Worm (Caenorhabditis elegans) whole organism, early embryonic: ENCODE measurements around the gene dmsr-12.

Experiments
- B0310.2 ChIP-seq: sonication (generic microtip); optimal IDR thresholded peaks from 2 replicates; lab custom pipeline; 2016; ENCODE audit warnings: mild to moderate bottlenecking, missing genetic modification characterization, missing compliant biosample characterization
- F13C5.2 ChIP-seq: sonication (generic microtip); optimal IDR thresholded peaks from 2 replicates; lab custom pipeline; 2017; ENCODE audit warnings: mild to moderate bottlenecking, missing genetic modification characterization, inconsistent platforms, missing compliant biosample characterization
- aly-1 ChIP-seq: sonication (generic microtip); optimal IDR thresholded peaks from 2 replicates; lab custom pipeline; 2016; ENCODE audit warnings: missing genetic modification characterization, missing compliant biosample characterization
- ama-1 ChIP-seq: fragments of 150-350 bp; optimal IDR thresholded peaks from 2 replicates; lab custom pipeline; 2014
- ceh-13 ChIP-seq: fragments of 200-800 bp; sonication (Bioruptor generic); optimal IDR thresholded peaks from 2 replicates; lab custom pipeline; 2018; ENCODE audit warnings: mild to moderate bottlenecking, missing genetic modification characterization, missing compliant biosample characterization
- ceh-36 ChIP-seq: sonication (generic microtip); optimal IDR thresholded peaks from 2 replicates; lab custom pipeline; 2016; ENCODE audit warnings: missing genetic modification characterization, inconsistent platforms, missing compliant biosample characterization
- ets-7 ChIP-seq: sonication (generic microtip); optimal IDR thresholded peaks from 2 replicates; lab custom pipeline; 2016; ENCODE audit warnings: missing genotype, missing genetic modification characterization, missing compliant biosample characterization
- flt-1 ChIP-seq: fragments of 200-800 bp; sonication (Bioruptor generic); IDR thresholded peaks from 2 replicates; pipeline ENCODE4 v1.3.6; 2022; ENCODE audit warnings: missing genetic modification characterization, missing compliant biosample characterization
- hmbx-1 ChIP-seq: sonication (generic microtip); optimal IDR thresholded peaks from 2 replicates; lab custom pipeline; 2016; ENCODE audit warnings: mild to moderate bottlenecking, missing genetic modification characterization, missing compliant biosample characterization
- hmg-4 ChIP-seq: fragments of 200-800 bp; sonication (Bioruptor generic); optimal IDR thresholded peaks from 2 replicates; lab custom pipeline; 2018; ENCODE audit warnings: mild to moderate bottlenecking, missing genetic modification characterization, missing compliant biosample characterization
- hnd-1 ChIP-seq: sonication (generic microtip); optimal IDR thresholded peaks from 2 replicates; lab custom pipeline; 2016; ENCODE audit warnings: missing genetic modification characterization, missing compliant biosample characterization
- pes-1 ChIP-seq: fragments of 200-800 bp; sonication (Bioruptor generic); IDR thresholded peaks from 2 replicates; pipeline ENCODE4 v1.3.6; 2022; ENCODE audit warnings: missing genetic modification reagents, missing genetic modification characterization, missing compliant biosample characterization
- scrt-1 ChIP-seq: fragments of 200-800 bp; sonication (Bioruptor generic); IDR thresholded peaks from 2 replicates; pipeline ENCODE4 v1.3.6; 2022; ENCODE audit warnings: missing genetic modification characterization, missing compliant biosample characterization
- sea-1 ChIP-seq: fragments of 200-800 bp; sonication (Bioruptor generic); conservative IDR thresholded peaks from 2 replicates; pipeline ENCODE4 v1.3.6; 2022; ENCODE audit warnings: missing genetic modification characterization, missing compliant biosample characterization
- tbx-11 ChIP-seq: fragments of 200-800 bp; sonication (Bioruptor generic); IDR thresholded peaks from 2 replicates; pipeline ENCODE4 v1.3.6; 2022; ENCODE audit warnings: missing genetic modification characterization, missing compliant biosample characterization
- tbx-37 ChIP-seq: fragments of 200-800 bp; sonication (Bioruptor generic); conservative IDR thresholded peaks from 2 replicates; pipeline ENCODE4 v1.3.6; 2022; ENCODE audit warnings: missing genetic modification reagents, missing genetic modification characterization, missing compliant biosample characterization
- tra-4 ChIP-seq: sonication (generic microtip); optimal IDR thresholded peaks from 2 replicates; lab custom pipeline; 2017; ENCODE audit warnings: missing genetic modification characterization, missing compliant biosample characterization

dmsr-12 gene

DNA sequence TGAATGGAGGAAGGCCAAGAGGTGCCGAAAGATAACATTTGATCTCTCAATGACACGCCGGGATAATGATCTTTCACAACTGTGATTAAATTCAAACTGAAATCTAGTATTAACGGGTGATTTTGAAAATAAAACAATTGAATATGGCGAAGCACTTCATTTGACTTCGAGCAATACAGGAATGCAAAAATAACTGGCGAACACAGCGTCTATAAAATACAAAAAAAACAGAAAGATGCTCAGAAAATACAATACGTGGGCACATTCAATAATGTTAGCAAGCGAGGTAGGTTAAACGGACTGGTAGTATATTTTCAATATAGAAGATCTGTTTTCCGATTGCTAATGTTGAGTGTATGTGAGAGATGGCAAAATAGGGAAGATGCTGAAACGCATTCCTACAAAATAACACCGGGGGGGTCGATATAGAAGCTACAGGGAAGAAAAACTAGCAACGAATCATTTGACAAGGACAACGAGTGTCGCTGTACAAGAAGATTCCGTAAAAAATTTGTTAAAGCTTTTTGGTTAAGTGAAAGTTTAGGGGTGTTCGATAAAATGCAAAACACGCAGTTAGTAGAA, 23.1 kb downstream of the dmsr-12 start:
- TF ChIP-seq B0310.2: no peak
- TF ChIP-seq F13C5.2 (tag; lab: Kevin White, UChicago): no peak
- TF ChIP-seq aly-1 (tag; lab: Kevin White, UChicago): no peak
- no peak for TF ChIP-seq hmg-4 (GFP tag; lab: Kevin White, UChicago)
- TF ChIP-seq scrt-1: no peak
- no peak for TF ChIP-seq hmbx-1 (tag; lab: Kevin White, UChicago)
- TF ChIP-seq flt-1: no peak
- TF ChIP-seq sea-1 (GFP tag; lab: Robert Waterston, UW): no peak

DNA sequence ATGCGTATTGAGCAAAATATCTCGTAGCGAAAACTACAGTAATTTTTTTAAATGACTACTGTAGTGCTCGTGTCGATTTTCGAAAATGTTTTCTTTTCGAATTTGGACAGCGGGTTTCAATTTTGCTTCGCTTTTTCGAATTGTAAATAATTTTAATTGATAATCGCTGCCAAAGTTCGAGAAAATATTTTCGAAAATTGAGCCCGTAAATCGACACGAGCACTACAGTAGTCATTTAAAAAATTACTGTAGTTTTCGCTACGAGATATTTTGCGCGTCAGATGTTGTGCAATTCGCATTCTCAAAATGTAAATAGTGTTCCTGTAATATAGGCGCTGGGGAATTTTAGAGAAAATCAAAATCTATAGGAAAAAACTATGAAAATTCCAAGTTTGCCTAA, 24.0 kb downstream of the dmsr-12 start:
- TF ChIP-seq ceh-13: no peak
- TF ChIP-seq ama-1 (lab: Kevin White, UChicago): no peak
- no peak for TF ChIP-seq ceh-36 (tag; lab: Kevin White, UChicago)
- TF ChIP-seq B0310.2: no peak
- TF ChIP-seq hnd-1 (tag; lab: Kevin White, UChicago): no peak
- TF ChIP-seq sea-1 (GFP tag; lab: Robert Waterston, UW): no peak
- TF ChIP-seq hmg-4 (GFP tag; lab: Kevin White, UChicago): no peak

DNA sequence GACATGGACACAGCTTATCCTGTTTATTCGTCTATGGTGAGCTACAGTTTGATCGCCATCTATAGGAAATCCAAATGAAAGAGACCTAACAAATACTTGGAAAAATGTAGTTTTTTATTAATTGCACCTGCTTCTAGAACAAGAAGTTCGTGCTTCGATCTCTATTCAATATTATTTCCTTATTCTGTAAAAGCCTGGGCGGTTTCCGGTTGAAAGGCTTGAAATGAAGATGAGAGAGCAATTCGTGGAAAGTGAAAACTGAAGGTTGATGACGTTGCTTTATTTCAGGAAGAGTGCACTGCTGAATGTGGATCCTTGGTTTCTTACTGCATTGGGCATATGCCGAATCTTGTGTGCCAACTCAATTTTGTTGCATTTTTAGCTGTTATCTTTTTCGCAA, 25.6 kb downstream of the dmsr-12 start:
- TF ChIP-seq flt-1: no peak
- TF ChIP-seq aly-1 (tag; lab: Kevin White, UChicago): no peak
- no peak for TF ChIP-seq tbx-11
- no peak for TF ChIP-seq F13C5.2 (tag; lab: Kevin White, UChicago)
- no peak for TF ChIP-seq scrt-1
- no peak for TF ChIP-seq hmg-4 (GFP tag; lab: Kevin White, UChicago)
- no peak for TF ChIP-seq tra-4 (tag; lab: Kevin White, UChicago)
- no peak for TF ChIP-seq ama-1 (lab: Kevin White, UChicago)
- TF ChIP-seq ceh-36 (tag; lab: Kevin White, UChicago): no peak

DNA sequence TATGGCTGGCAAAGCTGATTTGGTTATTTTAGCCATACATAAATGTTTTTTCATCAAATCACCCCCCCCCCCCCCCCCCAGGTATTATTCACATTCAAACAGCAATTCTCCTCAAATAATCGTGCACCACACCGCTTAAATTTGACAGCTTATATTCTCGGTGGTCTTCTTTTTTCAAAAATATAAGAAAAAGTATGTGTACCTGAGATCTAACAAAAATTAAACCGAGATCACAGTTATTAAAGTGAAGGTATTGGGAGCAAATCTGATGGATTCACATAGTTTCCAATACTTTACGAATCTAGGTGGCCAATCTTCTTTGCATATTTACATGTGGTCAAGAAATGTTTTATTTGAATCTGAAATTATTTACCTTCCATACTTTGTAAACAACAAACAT, 26.1 kb downstream of the dmsr-12 start, which contains the start of gene ZC404.15:
TSS of gene ZC404.15 (plus strand) at position 301 of the 400 bp plus-strand sequence.
- TF ChIP-seq pes-1 (GFP tag; lab: Robert Waterston, UW) (no peak), ceh-36 (tag; lab: Kevin White, UChicago) (no peak), tbx-11 (no peak), scrt-1 (no peak), hnd-1 (tag; lab: Kevin White, UChicago) (no peak), ama-1 (lab: Kevin White, UChicago) (no peak), F13C5.2 (tag; lab: Kevin White, UChicago) (no peak), tra-4 (tag; lab: Kevin White, UChicago) (no peak), aly-1 (tag; lab: Kevin White, UChicago) (no peak), ets-7 (tag; lab: Kevin White, UChicago) (no peak), ceh-13 (no peak), tbx-37 (no peak), hmg-4 (GFP tag; lab: Kevin White, UChicago) (no peak), flt-1 (no peak), sea-1 (GFP tag; lab: Robert Waterston, UW) (no peak), B0310.2 (no peak), hmbx-1 (tag; lab: Kevin White, UChicago) (no peak)

DNA sequence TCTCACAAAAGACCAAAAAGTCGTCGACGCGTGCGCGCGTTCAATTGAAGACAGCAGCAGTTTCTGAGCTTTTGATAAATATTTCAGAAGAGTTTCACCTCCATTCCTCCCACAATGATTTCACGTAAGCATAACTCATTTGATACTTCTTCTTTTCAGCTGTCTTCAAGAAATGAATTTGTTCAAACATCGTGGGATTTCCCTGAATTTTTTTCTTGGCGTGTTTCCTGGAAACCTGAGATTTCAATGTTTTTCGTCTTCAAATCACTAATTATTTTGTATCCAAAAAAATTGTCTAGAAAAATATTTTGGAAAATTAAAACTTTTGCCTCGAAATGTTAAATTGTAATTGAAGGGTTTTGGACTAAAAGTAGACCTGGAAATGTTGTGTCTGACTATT, 27.8 kb downstream of the dmsr-12 start:
- TF ChIP-seq aly-1 (tag; lab: Kevin White, UChicago) (no peak), hmg-4 (GFP tag; lab: Kevin White, UChicago) (no peak), tbx-11 (no peak), scrt-1 (no peak), B0310.2 (no peak), F13C5.2 (tag; lab: Kevin White, UChicago) (no peak), hnd-1 (tag; lab: Kevin White, UChicago) (no peak), ceh-36 (tag; lab: Kevin White, UChicago) (no peak), tbx-37 (no peak), flt-1 (no peak), pes-1 (GFP tag; lab: Robert Waterston, UW) (no peak), ceh-13 (no peak), ama-1 (lab: Kevin White, UChicago) (no peak), hmbx-1 (tag; lab: Kevin White, UChicago) (no peak), tra-4 (tag; lab: Kevin White, UChicago) (no peak), sea-1 (GFP tag; lab: Robert Waterston, UW) (no peak), ets-7 (tag; lab: Kevin White, UChicago) (no peak)

DNA sequence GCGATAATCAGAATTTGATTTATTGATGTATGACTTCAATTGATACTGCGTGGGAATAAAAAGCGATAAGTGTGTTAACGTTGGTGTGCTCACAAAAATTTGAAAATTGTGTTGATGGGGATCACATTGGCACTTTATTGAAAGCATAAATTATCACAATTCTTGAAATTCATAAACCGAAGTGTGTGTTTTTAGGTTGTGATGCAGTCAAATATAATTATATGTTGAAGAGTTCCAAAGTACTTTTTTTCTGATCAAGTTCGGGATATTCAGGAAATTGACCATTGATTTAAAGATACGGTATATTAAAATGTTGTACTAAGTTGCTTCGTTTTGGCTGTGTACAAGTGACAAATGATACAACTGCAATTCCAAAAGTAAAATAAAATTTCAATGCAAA, 30.5 kb downstream of the dmsr-12 start, which contains the start of gene srh-28:
TSS of gene srh-28 (minus strand) at position 101 of the 400 bp plus-strand sequence.
- TF ChIP-seq scrt-1: no peak
- TF ChIP-seq hmbx-1 (tag; lab: Kevin White, UChicago): no peak
- no peak for TF ChIP-seq ceh-36 (tag; lab: Kevin White, UChicago)
- TF ChIP-seq flt-1: no peak

DNA sequence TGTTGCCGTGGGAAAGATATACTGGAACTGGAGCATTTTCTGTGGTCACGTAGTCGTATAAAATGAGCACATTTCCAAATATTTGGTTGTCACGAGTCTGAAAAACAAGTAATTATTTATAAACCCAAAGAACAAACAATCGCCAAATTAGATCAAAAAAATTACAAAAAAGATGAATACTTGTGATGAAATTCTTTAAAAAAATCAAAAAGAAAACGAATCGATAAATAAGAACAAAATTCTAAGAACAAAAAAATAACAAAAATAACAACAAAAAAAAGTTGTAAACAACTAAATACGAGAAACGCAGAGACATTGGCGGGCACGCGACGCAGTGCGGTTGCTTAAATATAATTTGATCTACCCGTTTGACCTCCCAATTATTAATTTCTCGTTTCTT, 32.5 kb downstream of the dmsr-12 start, which contains the start of gene ZC404.16:
TSS of gene ZC404.16 (minus strand) at position 101 of the 400 bp plus-strand sequence.
- TF ChIP-seq ceh-13 (no peak), scrt-1 (no peak), flt-1 (no peak), ceh-36 (tag; lab: Kevin White, UChicago) (no peak), hmbx-1 (tag; lab: Kevin White, UChicago) (no peak), F13C5.2 (tag; lab: Kevin White, UChicago) (no peak), aly-1 (tag; lab: Kevin White, UChicago) (no peak), hmg-4 (GFP tag; lab: Kevin White, UChicago) (no peak), tbx-37 (no peak), pes-1 (GFP tag; lab: Robert Waterston, UW) (no peak), sea-1 (GFP tag; lab: Robert Waterston, UW) (no peak), B0310.2 (no peak), tbx-11 (no peak), tra-4 (tag; lab: Kevin White, UChicago) (no peak), hnd-1 (tag; lab: Kevin White, UChicago) (no peak), ama-1 (lab: Kevin White, UChicago) (no peak), ets-7 (tag; lab: Kevin White, UChicago) (no peak)
